Worm (Caenorhabditis elegans): ENCODE data around the gene spch-1.

- TF ChIP-seq flt-1 (GFP tag; IDR thresholded peaks at IDR 0.05): no peak
- TF ChIP-seq ref-1 (GFP tag; conservative IDR thresholded peaks at IDR 0.05): no peak
- TF ChIP-seq cog-1 (tag; optimal IDR thresholded peaks at IDR 0.05): no peak
- no peak for TF ChIP-seq klf-2 (GFP tag; conservative IDR thresholded peaks at IDR 0.05)
Measured at ce11 chrIV:10146885-10147284, 35.5 kb upstream of the spch-1 start, which contains the start of gene T14G10.8.
